Worm (Caenorhabditis elegans) whole organism, L4 larva: ENCODE results near the gene mlt-8.

Source experiments
- F10B5.3 ChIP-seq: sonication (generic microtip); optimal IDR thresholded peaks from 2 replicates; lab custom pipeline; 2016; ENCODE audit warnings: mild to moderate bottlenecking, missing genetic modification characterization, missing compliant biosample characterization
- F26F4.8 ChIP-seq: fragments of 200-800 bp; sonication (Bioruptor generic); conservative IDR thresholded peaks from 2 replicates; pipeline ENCODE4 v1.3.6; 2022; ENCODE audit warnings: missing genetic modification characterization, missing compliant biosample characterization
- F44E2.7 ChIP-seq: fragments of 200-800 bp; sonication (Bioruptor generic); IDR thresholded peaks from 2 replicates; pipeline ENCODE4 v2.1.2; 2022; ENCODE audit warnings: missing genetic modification characterization, missing compliant biosample characterization
- T26A8.4 ChIP-seq: fragments of 200-800 bp; sonication (Bioruptor generic); IDR thresholded peaks from 2 replicates; pipeline ENCODE4 v1.3.6; 2022; ENCODE audit warnings: missing genetic modification characterization, missing compliant biosample characterization
- Y105C5A.15 ChIP-seq: fragments of 200-800 bp; sonication (Bioruptor generic); IDR thresholded peaks from 2 replicates; pipeline ENCODE4 v1.3.6; 2022; ENCODE audit warnings: missing genetic modification characterization, missing compliant biosample characterization
- ZK337.2 ChIP-seq: fragments of 200-800 bp; sonication (Bioruptor generic); IDR thresholded peaks from 2 replicates; pipeline ENCODE4 v1.3.6; 2022; ENCODE audit warnings: missing genetic modification reagents, missing genetic modification characterization, missing compliant biosample characterization
- ZK546.5 ChIP-seq, 2 experiments: sonication (generic microtip); optimal IDR thresholded peaks; 2 replicates each; lab custom pipeline; 2017; ENCODE audit warnings: missing biosample characterization in 2 of 2, missing genetic modification characterization in 2 of 2
- aha-1 ChIP-seq: fragments of 150-350 bp; peaks from one replicate; lab custom pipeline; 2014; ENCODE audit warnings: missing biosample characterization, missing genetic modification characterization
- arid-1 ChIP-seq: fragments of 200-800 bp; sonication (Bioruptor generic); conservative IDR thresholded peaks from 2 replicates; pipeline ENCODE4 v1.3.6; 2022; ENCODE audit warnings: missing genetic modification reagents, missing genetic modification characterization, missing compliant biosample characterization
- ceh-20 ChIP-seq: fragments of 200-800 bp; sonication (Bioruptor generic); IDR thresholded peaks from 2 replicates; pipeline ENCODE4 v1.3.6; 2022; ENCODE audit warnings: missing genetic modification reagents, missing genetic modification characterization, missing compliant biosample characterization
- ceh-28 ChIP-seq: fragments of 150-350 bp; optimal IDR thresholded peaks from 2 replicates; lab custom pipeline; 2014; ENCODE audit warnings: missing biosample characterization, missing genetic modification reagents, missing genetic modification characterization
- ceh-62 ChIP-seq: sonication (generic microtip); optimal IDR thresholded peaks from 2 replicates; lab custom pipeline; 2017; ENCODE audit warnings: missing biosample characterization, missing genetic modification characterization
- daf-12 ChIP-seq: fragments of 150-350 bp; optimal IDR thresholded peaks from 2 replicates; lab custom pipeline; 2014; ENCODE audit warnings: missing biosample characterization, missing genetic modification reagents, missing genetic modification characterization
- daf-16 ChIP-seq, 3 experiments: sonication (generic microtip); optimal IDR thresholded peaks; 2 replicates each; lab custom pipeline; 2016 to 2017; ENCODE audit warnings: missing genetic modification characterization in 3 of 3, missing genetic modification reagents in 3 of 3, mild to moderate bottlenecking in 2 of 3, missing compliant biosample characterization in 2 of 3, missing biosample characterization in 1 of 3, moderate library complexity in 1 of 3
- daf-19 ChIP-seq: fragments of 200-800 bp; sonication (Bioruptor generic); conservative IDR thresholded peaks from 2 replicates; pipeline ENCODE4 v1.3.6; 2022; ENCODE audit warnings: missing genetic modification characterization, missing compliant biosample characterization
- dmd-6 ChIP-seq: fragments of 200-800 bp; sonication (Bioruptor generic); IDR thresholded peaks from 2 replicates; pipeline ENCODE4 v1.3.6; 2022; ENCODE audit warnings: missing genetic modification reagents, missing genetic modification characterization, missing compliant biosample characterization
- dmd-8 ChIP-seq: fragments of 200-800 bp; sonication (Bioruptor generic); IDR thresholded peaks from 2 replicates; pipeline ENCODE4 v1.3.6; 2022; ENCODE audit warnings: missing genetic modification characterization, missing compliant biosample characterization
- dpl-1 ChIP-seq: fragments of 150-350 bp; optimal IDR thresholded peaks from 2 replicates; lab custom pipeline; 2014; ENCODE audit warnings: missing biosample characterization, missing genetic modification reagents, missing genetic modification characterization
- egl-43 ChIP-seq: fragments of 200-800 bp; sonication (Bioruptor generic); IDR thresholded peaks from 2 replicates; pipeline ENCODE4 v1.3.6; 2022; ENCODE audit warnings: missing genetic modification reagents, missing genetic modification characterization, missing compliant biosample characterization
- hlh-30 ChIP-seq: sonication (generic microtip); optimal IDR thresholded peaks from 2 replicates; lab custom pipeline; 2017; ENCODE audit warnings: antibody characterized with exemption, mild to moderate bottlenecking, missing genetic modification characterization, missing compliant biosample characterization; ENCODE audit not compliant: insufficient read depth
- hmg-1.1 ChIP-seq: fragments of 200-800 bp; sonication (Bioruptor generic); IDR thresholded peaks from 2 replicates; pipeline ENCODE4 v1.3.6; 2022; ENCODE audit warnings: missing genetic modification reagents, missing genetic modification characterization, missing compliant biosample characterization
- lin-13 ChIP-seq: fragments of 150-350 bp; optimal IDR thresholded peaks from 2 replicates; lab custom pipeline; 2014; ENCODE audit warnings: missing biosample characterization, missing genetic modification reagents, missing genetic modification characterization
- lin-15B ChIP-seq: fragments of 150-350 bp; sonication (generic microtip); optimal IDR thresholded peaks from 3 replicates; lab custom pipeline; 2014; ENCODE audit warnings: missing biosample characterization, missing genetic modification characterization
- lin-29 ChIP-seq: fragments of 200-800 bp; sonication (Bioruptor generic); IDR thresholded peaks from 2 replicates; pipeline ENCODE4 v1.3.6; 2022; ENCODE audit warnings: missing genetic modification reagents, missing genetic modification characterization, missing compliant biosample characterization
- lin-39 ChIP-seq: fragments of 150-350 bp; optimal IDR thresholded peaks from 2 replicates; lab custom pipeline; 2014; ENCODE audit warnings: missing biosample characterization, missing genetic modification reagents, missing genetic modification characterization
- mxl-2 ChIP-seq: fragments of 200-800 bp; sonication (Bioruptor generic); conservative IDR thresholded peaks from 2 replicates; pipeline ENCODE4 v1.3.6; 2022; ENCODE audit warnings: missing genetic modification reagents, missing genetic modification characterization, missing compliant biosample characterization
- mxl-3 ChIP-seq: fragments of 200-800 bp; sonication (Bioruptor generic); optimal IDR thresholded peaks from 2 replicates; lab custom pipeline; 2018; ENCODE audit warnings: mild to moderate bottlenecking, missing genetic modification characterization, missing compliant biosample characterization
- nhr-10 ChIP-seq: fragments of 150-350 bp; optimal IDR thresholded peaks from 2 replicates; lab custom pipeline; 2014; ENCODE audit warnings: missing biosample characterization, missing genetic modification characterization
- nhr-111 ChIP-seq: fragments of 200-800 bp; sonication (Bioruptor generic); optimal IDR thresholded peaks from 2 replicates; lab custom pipeline; 2018; ENCODE audit warnings: mild to moderate bottlenecking, missing genetic modification characterization, missing compliant biosample characterization
- nhr-237 ChIP-seq: sonication (generic microtip); optimal IDR thresholded peaks from 2 replicates; lab custom pipeline; 2017; ENCODE audit warnings: missing biosample characterization, missing genetic modification characterization
- nhr-28 ChIP-seq: fragments of 150-350 bp; optimal IDR thresholded peaks from 2 replicates; lab custom pipeline; 2014; ENCODE audit warnings: missing biosample characterization, missing genetic modification characterization
- nhr-41 ChIP-seq: fragments of 200-800 bp; sonication (Bioruptor generic); IDR thresholded peaks from 2 replicates; pipeline ENCODE4 v1.3.6; 2022; ENCODE audit warnings: missing genetic modification reagents, missing genetic modification characterization, missing compliant biosample characterization
- nhr-42 ChIP-seq: fragments of 200-800 bp; sonication (Bioruptor generic); IDR thresholded peaks from 2 replicates; pipeline ENCODE4 v1.3.6; 2022; ENCODE audit warnings: missing genetic modification characterization, missing compliant biosample characterization
- nhr-6 ChIP-seq: fragments of 150-350 bp; optimal IDR thresholded peaks from 2 replicates; lab custom pipeline; 2014; ENCODE audit warnings: missing biosample characterization, missing genetic modification characterization
- nhr-77 ChIP-seq: fragments of 150-350 bp; optimal IDR thresholded peaks from 2 replicates; lab custom pipeline; 2014; ENCODE audit warnings: missing biosample characterization, missing genetic modification characterization
- rbr-2 ChIP-seq: sonication (generic microtip); optimal IDR thresholded peaks from 2 replicates; lab custom pipeline; 2016; ENCODE audit warnings: missing genotype, missing genetic modification characterization, missing compliant biosample characterization
- saeg-2 ChIP-seq: fragments of 200-800 bp; sonication (Bioruptor generic); IDR thresholded peaks from 2 replicates; pipeline ENCODE4 v1.3.6; 2022; ENCODE audit warnings: missing genetic modification reagents, missing genetic modification characterization, missing compliant biosample characterization
- sdz-12 ChIP-seq: fragments of 200-800 bp; sonication (Bioruptor generic); optimal IDR thresholded peaks from 2 replicates; lab custom pipeline; 2018; ENCODE audit warnings: mild to moderate bottlenecking, missing genetic modification characterization, missing compliant biosample characterization
- skn-1 ChIP-seq: fragments of 150-350 bp; optimal IDR thresholded peaks from 2 replicates; lab custom pipeline; 2014; ENCODE audit warnings: missing biosample characterization, missing genetic modification characterization
- snpc-4 ChIP-seq: fragments of 150-350 bp; optimal IDR thresholded peaks from 2 replicates; lab custom pipeline; 2014; ENCODE audit warnings: missing biosample characterization, missing genetic modification characterization
- spr-3 ChIP-seq: fragments of 200-800 bp; sonication (Bioruptor generic); optimal IDR thresholded peaks from 2 replicates; lab custom pipeline; 2018; ENCODE audit warnings: mild to moderate bottlenecking, missing genetic modification characterization, missing compliant biosample characterization
- tag-97 ChIP-seq: fragments of 200-800 bp; sonication (Bioruptor generic); IDR thresholded peaks from 2 replicates; pipeline ENCODE4 v1.3.6; 2022; ENCODE audit warnings: missing genetic modification characterization, missing compliant biosample characterization
- unc-130 ChIP-seq: sonication (generic microtip); optimal IDR thresholded peaks from 2 replicates; lab custom pipeline; 2016; ENCODE audit warnings: missing genetic modification reagents, missing genetic modification characterization, missing compliant biosample characterization
- unc-62 ChIP-seq, 3 experiments: fragments of 150-350 bp in 1 of 3; sonication (generic microtip); optimal IDR thresholded peaks in 2 of 3; peaks in 1 of 3; 1 replicate in 1 of 3; 2 replicates in 2 of 3; lab custom pipeline; 2014 to 2017; ENCODE audit warnings: missing biosample characterization in 3 of 3, missing genetic modification characterization in 3 of 3, missing genetic modification reagents in 3 of 3, missing genotype in 1 of 3
- zip-11 ChIP-seq: fragments of 200-800 bp; sonication (Bioruptor generic); IDR thresholded peaks from 2 replicates; pipeline ENCODE4 v1.3.6; 2022; ENCODE audit warnings: missing genetic modification characterization, missing compliant biosample characterization
- ztf-7 ChIP-seq: fragments of 150-350 bp; optimal IDR thresholded peaks from 2 replicates; lab custom pipeline; 2014; ENCODE audit warnings: missing biosample characterization, missing genetic modification characterization

mlt-8 gene

DNA sequence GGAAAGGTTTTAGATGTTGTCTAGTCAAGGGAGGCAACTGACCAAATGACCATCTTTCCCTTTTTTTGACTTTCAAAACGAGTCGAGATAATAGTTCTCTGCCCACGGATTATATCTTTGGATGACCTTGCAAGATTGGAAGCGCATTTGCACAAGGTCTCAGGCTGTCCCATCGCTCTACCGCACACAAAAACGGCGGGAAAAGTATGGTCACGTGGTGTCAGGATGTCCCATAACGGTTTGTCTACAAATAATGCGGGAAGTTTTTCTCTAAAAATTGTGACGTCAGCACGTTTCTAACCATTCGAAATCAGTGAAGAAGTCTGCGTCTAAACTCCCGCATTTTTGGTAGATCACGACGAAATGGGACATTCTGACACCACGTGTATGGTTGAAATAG lies 36.4 kb upstream of the mlt-8 start, which contains the start of gene W04H10.6:
Gene W04H10.6, minus strand, starts transcription at position 101 of the 400 bp plus-strand sequence.
- no peak for TF ChIP-seq lin-29 (GFP tag; lab: Robert Waterston, UW)
- TF ChIP-seq F44E2.7 (GFP tag; lab: Robert Waterston, UW): no peak
- no peak for TF ChIP-seq nhr-10 (tag; lab: Kevin White, UChicago)
- no peak for TF ChIP-seq F26F4.8 (GFP tag; lab: Robert Waterston, UW)
- no peak for TF ChIP-seq arid-1 (GFP tag; lab: Robert Waterston, UW)
- no peak for TF ChIP-seq mxl-3 (GFP tag; lab: Kevin White, UChicago)
- peak in 1 of 2 experiments; percentile 10 for TF ChIP-seq unc-62 (GFP tag; optimal IDR thresholded peaks at IDR 0.05 in 1 of 2; lab: Kevin White, UChicago)
- no peak for TF ChIP-seq unc-62 (tag; optimal IDR thresholded peaks at IDR 0.05; lab: Kevin White, UChicago)

DNA sequence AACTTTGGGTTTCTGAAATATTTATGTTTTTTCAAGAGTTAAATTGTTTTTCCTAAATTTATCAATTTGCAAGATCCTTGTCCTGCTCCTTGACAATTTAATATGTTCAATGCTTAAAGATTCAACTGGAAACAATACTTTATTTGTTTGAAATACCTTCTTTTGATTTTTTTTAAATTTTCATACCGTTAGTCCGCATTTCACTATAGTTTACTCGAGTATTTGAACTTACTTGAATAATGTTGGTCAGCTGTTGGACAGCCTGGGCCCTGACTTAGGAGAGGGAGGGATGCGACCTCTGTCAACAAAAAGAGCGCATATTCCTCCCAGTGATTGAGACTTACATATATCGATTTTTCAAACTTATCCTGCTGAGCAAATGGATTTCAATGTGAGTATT lies 34.1 kb upstream of the mlt-8 start, which contains the start of gene W04H10.5:
Gene W04H10.5, plus strand, starts transcription at position 301 of the 400 bp plus-strand sequence.
- TF ChIP-seq tag-97: no peak
- no peak for TF ChIP-seq Y105C5A.15 (GFP tag; lab: Robert Waterston, UW)
- no peak for TF ChIP-seq snpc-4 (tag; lab: Kevin White, UChicago)
- TF ChIP-seq saeg-2 (GFP tag; lab: Robert Waterston, UW): no peak
- TF ChIP-seq rbr-2 (tag; lab: Kevin White, UChicago): no peak
- TF ChIP-seq F10B5.3 (tag; lab: Kevin White, UChicago): no peak
- TF ChIP-seq hlh-30: no peak
- no peak for TF ChIP-seq spr-3 (GFP tag; lab: Kevin White, UChicago)
- TF ChIP-seq lin-29 (GFP tag; lab: Robert Waterston, UW): no peak
- TF ChIP-seq nhr-237: no peak
- no peak for TF ChIP-seq lin-39
- no peak for TF ChIP-seq nhr-111 (GFP tag; lab: Kevin White, UChicago)
- TF ChIP-seq nhr-6 (tag; lab: Kevin White, UChicago): no peak
- no peak for TF ChIP-seq daf-12 (tag; lab: Kevin White, UChicago)
- no peak for TF ChIP-seq ceh-62
- TF ChIP-seq daf-16 (GFP tag; optimal IDR thresholded peaks at IDR 0.05; lab: Kevin White, UChicago): no peak
- TF ChIP-seq daf-16 (tag; optimal IDR thresholded peaks at IDR 0.05; lab: Kevin White, UChicago): no peak

DNA sequence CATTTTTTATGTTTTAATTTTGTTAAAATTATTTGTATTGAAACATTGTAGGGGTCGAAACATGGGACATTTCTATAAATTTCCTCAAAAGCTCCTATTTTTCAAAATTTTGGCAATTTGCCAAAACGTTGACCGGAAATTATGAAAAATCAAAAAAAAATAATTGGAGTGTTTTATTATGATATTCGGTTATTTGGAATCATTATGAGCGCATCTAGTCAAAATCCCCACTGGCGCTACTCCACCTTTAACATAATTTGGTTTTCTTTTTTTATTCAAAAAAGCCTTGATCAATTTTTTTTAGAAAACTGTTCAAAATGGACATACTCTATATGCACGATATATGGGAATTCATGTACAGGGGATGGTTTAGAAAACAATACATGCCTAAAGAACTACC lies 33.4 kb upstream of the mlt-8 start, which contains the start of gene W04H10.2:
Gene W04H10.2, plus strand, starts transcription at position 301 of the 400 bp plus-strand sequence.
- TF ChIP-seq saeg-2 (GFP tag; lab: Robert Waterston, UW) (no peak), ZK337.2 (GFP tag; lab: Robert Waterston, UW) (no peak), spr-3 (GFP tag; lab: Kevin White, UChicago) (no peak), unc-130 (GFP tag; lab: Kevin White, UChicago) (no peak), ztf-7 (tag; lab: Kevin White, UChicago) (no peak), ceh-28 (tag; lab: Kevin White, UChicago) (no peak), aha-1 (no peak), tag-97 (no peak), T26A8.4 (GFP tag; lab: Robert Waterston, UW) (no peak), ceh-20 (GFP tag; lab: Robert Waterston, UW) (no peak), dmd-8 (GFP tag; lab: Robert Waterston, UW) (no peak), egl-43 (GFP tag; lab: Robert Waterston, UW) (no peak), hmg-1.1 (GFP tag; lab: Robert Waterston, UW) (no peak), daf-16 (GFP tag; optimal IDR thresholded peaks at IDR 0.05; lab: Kevin White, UChicago) (no peak), daf-16 (tag; optimal IDR thresholded peaks at IDR 0.05; lab: Kevin White, UChicago) (no peak), skn-1 (tag; lab: Kevin White, UChicago) (no peak), nhr-42 (GFP tag; lab: Robert Waterston, UW) (no peak), daf-19 (GFP tag; lab: Robert Waterston, UW) (no peak)
- TF ChIP-seq, all 104 proteins: peak for 0

DNA sequence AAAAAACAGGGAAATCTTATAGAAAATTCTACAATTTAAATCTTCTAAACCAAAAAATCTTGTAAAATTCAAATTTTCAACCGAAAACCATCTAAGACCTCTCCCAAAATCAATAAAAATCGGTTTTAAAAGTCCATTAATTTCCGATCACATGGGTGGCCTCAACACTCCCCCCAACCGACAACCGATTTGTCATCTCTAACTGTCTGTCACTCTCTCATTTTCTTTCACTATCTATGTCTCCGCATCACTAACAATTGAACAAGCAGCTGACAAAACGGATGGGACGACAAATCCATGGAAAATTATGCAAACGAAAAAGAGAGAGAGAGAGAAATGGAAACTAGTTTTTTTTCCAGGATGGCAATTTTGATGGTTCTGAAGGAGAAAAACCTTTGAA lies 31.1 kb upstream of the mlt-8 start:
- TF ChIP-seq daf-16 (GFP tag; optimal IDR thresholded peaks at IDR 0.05; lab: Kevin White, UChicago) (no peak), daf-16 (tag; optimal IDR thresholded peaks at IDR 0.05; lab: Kevin White, UChicago) (no peak), ZK337.2 (GFP tag; lab: Robert Waterston, UW) (no peak), zip-11 (GFP tag; lab: Robert Waterston, UW) (no peak), lin-13 (GFP tag; lab: Kevin White, UChicago) (peak; percentile 55), nhr-28 (tag; lab: Kevin White, UChicago) (peak; percentile 61), mxl-2 (no peak), nhr-77 (tag; lab: Kevin White, UChicago) (no peak), sdz-12 (GFP tag; lab: Kevin White, UChicago) (no peak), ceh-28 (tag; lab: Kevin White, UChicago) (no peak), nhr-41 (GFP tag; lab: Robert Waterston, UW) (no peak), ZK546.5 (tag; optimal IDR thresholded peaks at IDR 0.05; lab: Kevin White, UChicago) (no peak), dmd-6 (GFP tag; lab: Robert Waterston, UW) (no peak), lin-15B (tag; lab: Kevin White, UChicago) (no peak), dpl-1 (peak; percentile 19)
